Fruit fly (Drosophila melanogaster) whole organism, pupa: ENCODE results near the gene CG12594.

ENCODE experiments used
- CG10348 ChIP-seq: fragments of 200-800 bp; sonication (Bioruptor generic); IDR thresholded peaks from 2 replicates; pipeline ENCODE4 v1.3.6; 2022; ENCODE audit warnings: missing biosample characterization, missing genetic modification characterization
- CG12605 ChIP-seq: fragments of 200-800 bp; sonication (Bioruptor generic); IDR thresholded peaks from 2 replicates; pipeline ENCODE4 v1.3.6; 2022; ENCODE audit warnings: missing biosample characterization, missing genetic modification characterization
- CG13204 ChIP-seq: fragments of 200-800 bp; sonication (Bioruptor generic); optimal IDR thresholded peaks from 2 replicates; lab custom pipeline; 2018; ENCODE audit warnings: missing biosample characterization, mild to moderate bottlenecking, missing genetic modification characterization, moderate library complexity
- CG14655 ChIP-seq: fragments of 200-800 bp; sonication (Bioruptor generic); optimal IDR thresholded peaks from 3 replicates; lab custom pipeline; 2017; ENCODE audit warnings: mild to moderate bottlenecking, missing biosample characterization, missing genetic modification reagents, missing genetic modification characterization
- CG15710 ChIP-seq: fragments of 200-800 bp; sonication (Bioruptor generic); optimal IDR thresholded peaks from 2 replicates; lab custom pipeline; 2018; ENCODE audit warnings: missing biosample characterization, mild to moderate bottlenecking, missing genetic modification characterization, moderate library complexity
- CG17806 ChIP-seq: fragments of 200-800 bp; sonication (Bioruptor generic); optimal IDR thresholded peaks from 2 replicates; lab custom pipeline; 2018; ENCODE audit warnings: missing biosample characterization, mild to moderate bottlenecking, missing genetic modification characterization, moderate library complexity
- CG32121 ChIP-seq: fragments of 200-800 bp; sonication (Bioruptor generic); IDR thresholded peaks from 2 replicates; pipeline ENCODE4 v1.3.6; 2022; ENCODE audit warnings: missing biosample characterization, missing genetic modification characterization
- CG34367 ChIP-seq: fragments of 200-800 bp; sonication (Bioruptor generic); optimal IDR thresholded peaks from 2 replicates; lab custom pipeline; 2018; ENCODE audit warnings: missing biosample characterization, mild to moderate bottlenecking, missing genetic modification characterization
- CG4496 ChIP-seq: fragments of 200-800 bp; sonication (Bioruptor generic); IDR thresholded peaks from 3 replicates; pipeline ENCODE4 v1.3.6; 2022; ENCODE audit warnings: missing biosample characterization, missing genetic modification characterization
- CG8159 ChIP-seq: fragments of 200-800 bp; sonication (Bioruptor generic); optimal IDR thresholded peaks from 3 replicates; lab custom pipeline; 2018; ENCODE audit warnings: missing biosample characterization, mild to moderate bottlenecking, missing genetic modification characterization, moderate library complexity
- CG8301 ChIP-seq: fragments of 200-800 bp; sonication (Bioruptor generic); optimal IDR thresholded peaks from 2 replicates; lab custom pipeline; 2018; ENCODE audit warnings: missing biosample characterization, mild to moderate bottlenecking, missing genetic modification characterization
- CG9948 ChIP-seq: fragments of 200-800 bp; sonication (Bioruptor generic); optimal IDR thresholded peaks from 2 replicates; lab custom pipeline; 2018; ENCODE audit warnings: missing biosample characterization, mild to moderate bottlenecking, missing genetic modification characterization, moderate library complexity
- D1 ChIP-seq: fragments of 200-800 bp; sonication (Bioruptor generic); optimal IDR thresholded peaks from 2 replicates; lab custom pipeline; 2018; ENCODE audit warnings: missing biosample characterization, mild to moderate bottlenecking, missing genetic modification characterization, moderate library complexity
- EcR ChIP-seq: fragments of 200-800 bp; sonication (Bioruptor generic); optimal IDR thresholded peaks from 3 replicates; lab custom pipeline; 2019; ENCODE audit warnings: missing biosample characterization, missing genetic modification characterization, mild to moderate bottlenecking, moderate library complexity, missing genetic modification reagents
- Ets98B ChIP-seq: fragments of 200-800 bp; sonication (Bioruptor generic); IDR thresholded peaks from 2 replicates; pipeline ENCODE4 v1.3.6; 2022; ENCODE audit warnings: missing biosample characterization, missing genetic modification characterization
- Pif1A ChIP-seq: fragments of 200-800 bp; sonication (Bioruptor generic); optimal IDR thresholded peaks from 3 replicates; lab custom pipeline; 2016; ENCODE audit warnings: missing biosample characterization, missing genetic modification characterization
- Pif1B ChIP-seq: fragments of 200-800 bp; sonication (Bioruptor generic); optimal IDR thresholded peaks from 3 replicates; lab custom pipeline; 2016; ENCODE audit warnings: missing biosample characterization, missing genetic modification characterization
- Snoo ChIP-seq: fragments of 200-800 bp; sonication (Bioruptor generic); optimal IDR thresholded peaks from 3 replicates; lab custom pipeline; 2017; ENCODE audit warnings: missing biosample characterization, mild to moderate bottlenecking, missing genetic modification characterization, inconsistent platforms
- fd96Ca ChIP-seq: fragments of 200-800 bp; sonication (Bioruptor generic); IDR thresholded peaks from 3 replicates; pipeline ENCODE4 v1.3.6; 2022; ENCODE audit warnings: missing biosample characterization, missing genetic modification characterization
- gl ChIP-seq: fragments of 200-800 bp; sonication (Bioruptor generic); optimal IDR thresholded peaks from 2 replicates; lab custom pipeline; 2018; ENCODE audit warnings: missing biosample characterization, mild to moderate bottlenecking, missing genetic modification characterization
- rn ChIP-seq: fragments of 200-800 bp; sonication (Bioruptor generic); IDR thresholded peaks from 2 replicates; pipeline ENCODE4 v1.3.6; 2022; ENCODE audit warnings: missing biosample characterization, missing genetic modification characterization

Gene CG12594

dm6 chr3R:11773325-11773998 lies 51.9 kb downstream of the CG12594 start:
- TF ChIP-seq CG4496 (no peak; the same call in 2 of the 3 replicates), CG8301 (peak; percentile 53), EcR (GFP tag; lab: Kevin White, UChicago) (peak; percentile 3), rn (GFP tag; lab: Robert Waterston, UW) (no peak), CG13204 (GFP tag; lab: Kevin White, UChicago) (peak; percentile 50), Pif1A (GFP tag; lab: Kevin White, UChicago) (peak; percentile 5), CG12605 (GFP tag; lab: Robert Waterston, UW) (no peak), CG14655 (GFP tag; lab: Kevin White, UChicago) (peak; percentile 44), CG34367 (tag; lab: Kevin White, UChicago) (no peak), CG10348 (no peak), CG9948 (tag; lab: Kevin White, UChicago) (no peak), CG8159 (tag; lab: Kevin White, UChicago) (no peak), Ets98B (GFP tag; lab: Robert Waterston, UW) (peak; percentile 40; the same call in 1 of the 2 replicates), D1 (no peak), CG15710 (tag; lab: Kevin White, UChicago) (no peak)

- TF ChIP-seq CG17806 (peak; percentile 59), CG10348 (no peak), Snoo (tag; lab: Kevin White, UChicago) (peak; percentile 30), CG8159 (tag; lab: Kevin White, UChicago) (peak; percentile 84), CG9948 (tag; lab: Kevin White, UChicago) (peak; percentile 69), CG32121 (GFP tag; lab: Robert Waterston, UW) (peak; percentile 35; the same call in 1 of the 2 replicates), CG14655 (GFP tag; lab: Kevin White, UChicago) (peak; percentile 44), rn (GFP tag; lab: Robert Waterston, UW) (no peak), CG8301 (peak; percentile 36), CG15710 (tag; lab: Kevin White, UChicago) (peak; percentile 74), CG4496 (no peak), CG34367 (tag; lab: Kevin White, UChicago) (peak; percentile 42), D1 (peak; percentile 29)
- TF ChIP-seq, all 21 proteins: peak for 10
These were observed 52.5 kb downstream of the CG12594 start for dm6 chr3R:11773999-11774397.

dm6 chr3R:11775207-11775606 lies 53.7 kb downstream of the CG12594 start:
- TF ChIP-seq gl (tag; lab: Kevin White, UChicago) (no peak), CG4496 (no peak), EcR (GFP tag; lab: Kevin White, UChicago) (no peak), Ets98B (GFP tag; lab: Robert Waterston, UW) (no peak), CG9948 (tag; lab: Kevin White, UChicago) (no peak), CG8301 (no peak), CG15710 (tag; lab: Kevin White, UChicago) (no peak), CG14655 (GFP tag; lab: Kevin White, UChicago) (no peak)

- TF ChIP-seq CG10348: no peak
- no peak for TF ChIP-seq EcR (GFP tag; lab: Kevin White, UChicago)
- TF ChIP-seq CG13204 (GFP tag; lab: Kevin White, UChicago): no peak
- no peak for TF ChIP-seq D1
- no peak for TF ChIP-seq CG17806
- TF ChIP-seq fd96Ca: no peak
- TF ChIP-seq CG34367 (tag; lab: Kevin White, UChicago): no peak
- TF ChIP-seq CG4496: no peak
- TF ChIP-seq CG32121 (GFP tag; lab: Robert Waterston, UW): no peak
- no peak for TF ChIP-seq Pif1B (GFP tag; lab: Kevin White, UChicago)
- no peak for TF ChIP-seq gl (tag; lab: Kevin White, UChicago)
- no peak for TF ChIP-seq CG8159 (tag; lab: Kevin White, UChicago)
- no peak for TF ChIP-seq CG9948 (tag; lab: Kevin White, UChicago)
- no peak for TF ChIP-seq Snoo (tag; lab: Kevin White, UChicago)
These were observed 54.7 kb downstream of the CG12594 start for dm6 chr3R:11776068-11776767.

dm6 chr3R:11777058-11777457 lies 55.5 kb downstream of the CG12594 start:
- TF ChIP-seq CG17806 (no peak), Snoo (tag; lab: Kevin White, UChicago) (no peak), D1 (no peak), CG4496 (no peak; the same call in 1 of the 3 replicates), rn (GFP tag; lab: Robert Waterston, UW) (no peak), CG8159 (tag; lab: Kevin White, UChicago) (no peak), Pif1B (GFP tag; lab: Kevin White, UChicago) (no peak), CG15710 (tag; lab: Kevin White, UChicago) (no peak), gl (tag; lab: Kevin White, UChicago) (no peak), CG10348 (no peak), Ets98B (GFP tag; lab: Robert Waterston, UW) (peak; percentile 32; the same call in 1 of the 2 replicates), EcR (GFP tag; lab: Kevin White, UChicago) (peak; percentile 50), Pif1A (GFP tag; lab: Kevin White, UChicago) (peak; percentile 26), CG9948 (tag; lab: Kevin White, UChicago) (no peak), CG14655 (GFP tag; lab: Kevin White, UChicago) (peak; percentile 8), CG8301 (no peak), CG13204 (GFP tag; lab: Kevin White, UChicago) (peak; percentile 39), CG34367 (tag; lab: Kevin White, UChicago) (no peak), CG32121 (GFP tag; lab: Robert Waterston, UW) (peak; percentile 58), CG12605 (GFP tag; lab: Robert Waterston, UW) (peak; percentile 44; the same call in 1 of the 2 replicates), fd96Ca (no peak)
